Fruit fly (Drosophila melanogaster) whole organism, wandering third instar larva: Measurements from ENCODE around the gene mRpS21.
A peak's percentile ranks its signal among the peaks of the same experiment; 100 is the strongest.

Experiments used
- Abd-B ChIP-seq: fragments of >200 bp; optimal IDR thresholded peaks from 2 replicates; lab custom pipeline; 2017; ENCODE audit warnings: missing biosample characterization, missing genetic modification characterization
- CG9705 ChIP-seq: fragments of 200-800 bp; sonication (Bioruptor generic); optimal IDR thresholded peaks from 2 replicates; lab custom pipeline; 2018; ENCODE audit warnings: missing biosample characterization, mild to moderate bottlenecking, missing genetic modification characterization
- CrebA ChIP-seq: fragments of 200-800 bp; sonication (Bioruptor generic); optimal IDR thresholded peaks from 2 replicates; lab custom pipeline; 2016; ENCODE audit warnings: missing biosample characterization, mild to moderate bottlenecking, missing genetic modification characterization, borderline replicate concordance
- Dfd ChIP-seq: fragments of >200 bp; optimal IDR thresholded peaks from 2 replicates; lab custom pipeline; 2017; ENCODE audit warnings: missing biosample characterization, missing genetic modification characterization
- Dif ChIP-seq: fragments of 200-275, 200-300 bp; sonication (Bioruptor generic); optimal IDR thresholded peaks from 2 replicates; lab custom pipeline; 2018; ENCODE audit warnings: missing biosample characterization, missing genetic modification characterization; ENCODE audit not compliant: partially characterized antibody
- GATAd ChIP-seq: sonication (Bioruptor generic); optimal IDR thresholded peaks from 2 replicates; lab custom pipeline; 2016; ENCODE audit warnings: missing biosample characterization, missing genetic modification characterization
- Hnf4 ChIP-seq: fragments of 200-800 bp; sonication (Bioruptor generic); optimal IDR thresholded peaks from 2 replicates; lab custom pipeline; 2016; ENCODE audit warnings: missing biosample characterization, mild to moderate bottlenecking, missing genetic modification characterization
- Hr78 ChIP-seq: fragments of >200 bp; optimal IDR thresholded peaks from 2 replicates; lab custom pipeline; 2017; ENCODE audit warnings: missing biosample characterization, missing genetic modification characterization
- Hr83 ChIP-seq: fragments of 200-300 bp; sonication (Bioruptor generic); optimal IDR thresholded peaks from 2 replicates; lab custom pipeline; 2016; ENCODE audit warnings: missing biosample characterization, mild to moderate bottlenecking, missing genetic modification characterization, moderate library complexity; ENCODE audit not compliant: poor library complexity, severe bottlenecking
- Jra ChIP-seq: sonication (Bioruptor generic); optimal IDR thresholded peaks from 2 replicates; lab custom pipeline; 2016; ENCODE audit warnings: missing biosample characterization, missing genetic modification characterization
- Mio ChIP-seq: sonication (Bioruptor generic); optimal IDR thresholded peaks from 2 replicates; lab custom pipeline; 2016; ENCODE audit warnings: missing biosample characterization, missing genetic modification characterization
- Myc ChIP-seq: fragments of >200 bp; optimal IDR thresholded peaks from 2 replicates; lab custom pipeline; 2017
- N ChIP-seq: fragments of >200 bp; optimal IDR thresholded peaks from 2 replicates; lab custom pipeline; 2018; ENCODE audit warnings: missing biosample characterization, missing external identifiers, missing genetic modification characterization
- OdsH ChIP-seq: fragments of 200-800 bp; sonication (Bioruptor generic); optimal IDR thresholded peaks from 2 replicates; lab custom pipeline; 2016; ENCODE audit warnings: missing biosample characterization, mild to moderate bottlenecking, missing genetic modification characterization
- Rel ChIP-seq, 2 experiments: fragments of 200-800 bp; sonication (Bioruptor generic) in 1 of 2; optimal IDR thresholded peaks; 2 replicates in 1 of 2; 3 replicates in 1 of 2; lab custom pipeline; 2016 to 2019; ENCODE audit warnings: mild to moderate bottlenecking in 2 of 2, missing biosample characterization in 2 of 2, missing genetic modification characterization in 2 of 2, moderate library complexity in 1 of 2
- Sp1 ChIP-seq: fragments of 200-800 bp; sonication (Bioruptor generic); optimal IDR thresholded peaks from 3 replicates; lab custom pipeline; 2019; ENCODE audit warnings: missing biosample characterization, mild to moderate bottlenecking, missing genetic modification characterization, moderate library complexity
- Vsx2 ChIP-seq: fragments of 200-300, 225-300 bp; sonication (Bioruptor generic); optimal IDR thresholded peaks from 2 replicates; lab custom pipeline; 2018; ENCODE audit warnings: missing biosample characterization, missing genetic modification characterization; ENCODE audit not compliant: partially characterized antibody
- br ChIP-seq: fragments of 200-800 bp; sonication (Bioruptor generic); optimal IDR thresholded peaks from 2 replicates; lab custom pipeline; 2016; ENCODE audit warnings: missing biosample characterization, missing genetic modification characterization
- brk ChIP-seq: fragments of 200-800 bp; sonication (Bioruptor generic); optimal IDR thresholded peaks from 2 replicates; lab custom pipeline; 2016; ENCODE audit warnings: missing biosample characterization, mild to moderate bottlenecking, missing genetic modification characterization
- dl ChIP-seq, 2 experiments: fragments of 175-275, 200-275 bp in 1 of 2; fragments of 200-275 bp in 1 of 2; sonication (Bioruptor generic); optimal IDR thresholded peaks; lab custom pipeline; 2018; ENCODE audit warnings: mild to moderate bottlenecking in 2 of 2, missing biosample characterization in 2 of 2, missing genetic modification characterization in 2 of 2, moderate library complexity in 2 of 2; ENCODE audit not compliant: partially characterized antibody in 2 of 2, insufficient read depth in 1 of 2
- dmrt93B ChIP-seq: fragments of 200-800 bp; sonication (Bioruptor generic); optimal IDR thresholded peaks from 2 replicates; lab custom pipeline; 2018; ENCODE audit warnings: missing biosample characterization, mild to moderate bottlenecking, missing genetic modification characterization
- dsf ChIP-seq: sonication (Bioruptor generic); optimal IDR thresholded peaks from 2 replicates; lab custom pipeline; 2016; ENCODE audit warnings: missing biosample characterization, missing genetic modification characterization, borderline replicate concordance
- ey ChIP-seq: fragments of 200-800 bp; sonication (Bioruptor generic); optimal IDR thresholded peaks from 2 replicates; lab custom pipeline; 2016; ENCODE audit warnings: missing biosample characterization, missing genetic modification characterization
- foxo ChIP-seq, 2 experiments: fragments of 200-800 bp; sonication (Bioruptor generic); optimal IDR thresholded peaks; 2 replicates in 1 of 2; 3 replicates in 1 of 2; lab custom pipeline; 2016 to 2017; ENCODE audit warnings: missing biosample characterization in 2 of 2, missing genetic modification characterization in 2 of 2
- fru ChIP-seq: fragments of 200-800 bp; sonication (Bioruptor generic); optimal IDR thresholded peaks from 3 replicates; lab custom pipeline; 2016; ENCODE audit warnings: missing biosample characterization, mild to moderate bottlenecking, missing genetic modification characterization
- h ChIP-seq: fragments of 200-800 bp; sonication (Bioruptor generic); optimal IDR thresholded peaks from 3 replicates; lab custom pipeline; 2016; ENCODE audit warnings: missing biosample characterization, mild to moderate bottlenecking, missing genetic modification characterization
- jim ChIP-seq: fragments of 175-275, 200-325 bp; sonication (Bioruptor generic); optimal IDR thresholded peaks from 2 replicates; lab custom pipeline; 2016; ENCODE audit warnings: missing biosample characterization, mild to moderate bottlenecking, missing genetic modification characterization
- lola ChIP-seq: fragments of >200 bp; optimal IDR thresholded peaks from 2 replicates; lab custom pipeline; 2017; ENCODE audit warnings: missing biosample characterization, missing genetic modification characterization
- pan ChIP-seq: fragments of >200 bp; optimal IDR thresholded peaks from 2 replicates; lab custom pipeline; 2017
- psq ChIP-seq: fragments of 200-800 bp; sonication (Bioruptor generic); optimal IDR thresholded peaks from 3 replicates; lab custom pipeline; 2017; ENCODE audit warnings: missing biosample characterization, mild to moderate bottlenecking, missing genetic modification characterization, moderate library complexity
- rgr ChIP-seq: fragments of 200-800 bp; sonication (Bioruptor generic); optimal IDR thresholded peaks from 3 replicates; lab custom pipeline; 2016; ENCODE audit warnings: missing biosample characterization, mild to moderate bottlenecking, missing genetic modification characterization
- sv ChIP-seq: fragments of 200-800 bp; sonication (Bioruptor generic); optimal IDR thresholded peaks from 3 replicates; lab custom pipeline; 2016; ENCODE audit warnings: missing biosample characterization, missing genetic modification characterization
- tai ChIP-seq: sonication (Bioruptor generic); optimal IDR thresholded peaks from 2 replicates; lab custom pipeline; 2016; ENCODE audit warnings: missing biosample characterization, missing genetic modification characterization

mRpS21 gene

DNA sequence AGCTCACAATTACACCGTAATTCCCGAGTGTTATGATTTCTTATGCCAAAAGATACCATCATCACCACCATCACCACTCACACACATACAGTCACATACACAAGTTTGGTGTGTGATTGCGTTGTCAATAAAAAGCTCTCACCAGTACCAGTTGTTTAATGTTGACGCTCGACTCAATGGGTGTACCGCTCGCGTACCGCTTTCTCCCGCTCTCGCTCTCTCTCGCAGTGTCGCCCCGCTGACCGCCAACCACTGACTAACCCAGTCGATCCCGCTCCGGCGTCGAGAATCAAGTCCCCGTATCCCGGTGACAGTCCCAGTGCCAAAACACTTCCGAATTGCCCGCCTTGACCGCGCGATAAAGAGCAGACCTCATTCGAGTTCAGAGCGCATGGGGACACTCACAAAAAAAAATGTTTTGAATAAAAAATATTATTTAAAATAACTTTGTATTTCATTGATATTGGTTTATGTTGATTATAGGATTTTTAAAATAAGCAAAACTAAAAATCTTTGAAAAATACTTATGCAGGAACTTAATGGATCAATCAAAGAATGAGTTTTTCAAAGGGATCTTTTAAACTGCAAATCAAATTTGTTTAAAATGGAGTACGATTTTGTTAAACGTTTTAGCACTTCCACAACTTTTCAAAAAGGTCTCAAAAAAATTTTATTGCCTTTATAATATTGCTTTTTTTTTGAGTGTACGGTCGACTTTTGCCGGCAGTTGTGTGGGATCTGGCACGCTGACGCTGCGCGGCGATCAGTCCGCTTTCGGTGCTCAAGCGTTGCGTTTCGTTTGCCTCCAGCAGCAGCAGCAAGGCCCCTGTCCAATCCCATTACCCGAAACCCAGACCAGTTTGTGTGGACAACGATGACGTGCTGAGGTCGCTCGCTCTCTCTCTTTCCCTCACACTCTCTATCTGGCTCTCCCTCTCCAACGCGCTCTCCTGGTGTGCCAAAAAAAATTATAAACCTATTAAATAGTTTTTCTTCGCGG, 17.1 kb downstream of the mRpS21 start, which contains the start of gene Dic1 (continued):
- TF ChIP-seq foxo (GFP tag; optimal IDR thresholded peaks at IDR 0.05; lab: Kevin White, UChicago) (peak in 1 of 2 experiments; percentile 98), pan (no peak), Dfd (GFP tag; lab: Kevin White, UChicago) (peak; percentile 93), rgr (GFP tag; lab: Kevin White, UChicago) (peak; percentile 97), jim (GFP tag; lab: Kevin White, UChicago) (no peak), tai (GFP tag; lab: Kevin White, UChicago) (peak; percentile 93)

DNA sequence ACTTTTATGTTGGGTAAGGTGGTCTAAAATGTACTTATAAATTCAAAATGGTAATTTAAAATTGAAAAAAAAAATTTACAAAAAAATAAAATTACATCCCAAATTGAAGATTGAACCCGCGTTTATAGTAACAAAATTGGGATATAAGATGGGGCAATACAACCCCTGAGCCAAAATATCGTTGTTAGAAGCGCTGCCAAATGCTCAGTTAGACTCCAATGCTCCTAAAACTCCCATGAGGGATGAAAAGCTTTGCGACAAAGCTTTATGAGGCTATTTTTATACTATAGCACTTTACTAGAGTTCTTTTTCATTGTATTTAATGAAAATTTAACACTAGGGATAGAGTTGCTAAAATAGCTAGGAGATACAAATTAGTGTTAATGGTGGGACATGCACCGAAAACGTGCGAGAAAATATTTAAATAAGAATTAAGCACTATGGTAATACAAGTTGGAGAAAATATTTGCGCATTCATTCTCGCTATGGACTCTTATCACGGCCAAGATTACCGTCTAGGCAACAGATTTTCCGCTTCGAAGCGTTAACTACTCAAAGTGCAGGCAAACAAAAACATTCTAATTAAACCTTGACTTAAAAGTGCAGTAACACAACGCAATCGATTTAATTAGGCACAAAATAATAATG, 18.1 kb downstream of the mRpS21 start:
- TF ChIP-seq GATAd (GFP tag; lab: Kevin White, UChicago) (no peak), Myc (lab: Kevin White, UChicago) (no peak)

DNA sequence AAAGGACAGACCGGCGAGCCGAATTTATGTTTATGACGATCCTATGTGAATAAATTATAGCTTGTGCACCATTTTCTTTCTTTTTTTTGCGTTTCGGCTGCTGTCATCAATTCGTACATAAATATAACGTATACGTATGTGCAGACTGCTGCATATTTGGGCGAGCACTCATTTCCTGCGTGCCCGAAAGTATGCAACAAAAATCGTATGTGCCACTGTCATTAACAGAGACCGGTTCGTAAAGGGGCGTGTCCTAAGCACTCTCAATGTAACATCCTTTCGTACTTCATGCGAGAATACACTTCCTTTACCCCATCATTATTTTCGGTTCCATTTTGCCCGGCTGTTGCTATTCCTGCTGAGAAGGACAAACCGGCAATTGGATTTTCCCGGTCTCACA, 21.5 kb downstream of the mRpS21 start:
- TF ChIP-seq N (GFP tag; lab: Kevin White, UChicago) (peak; percentile 48), pan (no peak), br (GFP tag; lab: Kevin White, UChicago) (no peak), dl (GFP tag; optimal IDR thresholded peaks at IDR 0.05; lab: Kevin White, UChicago; ENCODE audit: insufficient read depth in 1 of 2, partially characterized antibody in 2 of 2) (no peak), Dif (GFP tag; lab: Kevin White, UChicago) (peak; percentile 49), Myc (lab: Kevin White, UChicago) (peak; percentile 28), rgr (GFP tag; lab: Kevin White, UChicago) (peak; percentile 1), dmrt93B (no peak), Jra (GFP tag; lab: Kevin White, UChicago) (no peak), brk (GFP tag; lab: Kevin White, UChicago) (no peak)

DNA sequence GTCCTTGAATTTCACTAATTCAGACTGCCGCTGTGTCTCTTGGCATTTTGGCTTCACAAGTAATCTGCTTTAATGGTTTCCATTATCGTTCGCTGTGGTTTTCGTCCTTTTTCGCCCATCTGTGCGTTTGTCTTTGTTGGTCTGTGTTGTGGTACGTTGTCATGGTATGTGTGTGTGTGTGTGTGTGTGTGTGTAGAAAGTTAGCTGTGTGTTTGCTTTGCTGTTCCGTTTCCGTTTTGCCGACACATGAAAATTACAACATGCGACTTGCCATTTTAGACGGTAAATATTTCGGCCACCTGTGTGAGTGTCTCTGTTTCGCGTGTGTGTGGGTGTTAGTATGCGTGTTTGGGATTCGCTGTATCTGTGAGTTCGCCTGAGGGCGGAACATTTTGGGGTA, 24.6 kb downstream of the mRpS21 start:
- TF ChIP-seq Vsx2 (GFP tag; lab: Kevin White, UChicago) (no peak), Dfd (GFP tag; lab: Kevin White, UChicago) (peak; percentile 58)

DNA sequence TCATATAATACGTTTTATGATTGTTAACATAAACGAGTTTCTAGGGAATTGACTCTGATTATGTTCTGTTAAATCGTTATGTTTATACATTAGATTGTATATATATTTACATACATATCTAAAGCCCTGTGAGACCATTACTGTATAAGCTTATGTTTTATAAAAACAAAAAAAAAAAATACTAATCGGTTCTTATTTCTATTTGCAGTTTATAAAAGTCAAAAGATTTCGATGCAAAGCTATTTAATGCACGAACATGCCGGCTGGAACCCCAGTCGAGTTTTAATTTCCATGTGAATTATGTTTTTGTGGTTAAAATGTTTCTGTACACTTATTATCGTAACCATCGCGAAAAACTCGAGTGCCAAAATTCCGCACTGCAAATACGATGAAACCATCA, 28.2 kb downstream of the mRpS21 start, which contains the start of gene mthl12:
Gene mthl12 (plus strand): TSS at position 301 of the 400 bp plus-strand sequence.
- TF ChIP-seq Jra (GFP tag; lab: Kevin White, UChicago) (no peak), tai (GFP tag; lab: Kevin White, UChicago) (no peak), Hr78 (GFP tag; lab: Kevin White, UChicago) (no peak), jim (GFP tag; lab: Kevin White, UChicago) (no peak), foxo (GFP tag; optimal IDR thresholded peaks at IDR 0.05; lab: Kevin White, UChicago) (no peak), fru (no peak)

DNA sequence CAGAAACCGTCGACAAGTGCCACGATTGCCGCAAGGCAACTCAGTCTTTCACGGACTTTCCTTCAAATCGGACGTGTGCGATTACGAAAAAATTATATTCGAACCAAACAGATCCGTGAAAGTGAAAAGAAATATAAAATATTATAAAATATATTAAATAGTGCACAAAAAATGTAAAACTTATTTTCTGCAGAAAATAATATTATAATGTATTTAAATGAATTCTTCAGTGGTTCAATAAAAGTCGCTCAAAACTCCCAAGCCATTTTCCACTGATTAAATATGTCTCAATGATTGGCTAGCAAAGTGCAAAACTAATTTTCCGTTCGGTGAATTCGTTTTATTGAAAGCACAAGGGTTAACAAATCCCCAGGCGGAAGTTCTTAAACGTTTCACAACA, 43.6 kb downstream of the mRpS21 start, which contains the start of gene PK2-R1:
Gene PK2-R1 (plus strand): TSS at position 301 of the 400 bp plus-strand sequence.
- no peak for TF ChIP-seq brk (GFP tag; lab: Kevin White, UChicago)
- TF ChIP-seq Abd-B (GFP tag; lab: Kevin White, UChicago) = no peak
- no peak for TF ChIP-seq dl (GFP tag; optimal IDR thresholded peaks at IDR 0.05; lab: Kevin White, UChicago; ENCODE audit: insufficient read depth in 1 of 2, partially characterized antibody in 2 of 2)
- TF ChIP-seq psq (GFP tag; lab: Kevin White, UChicago) = no peak
- no peak for TF ChIP-seq GATAd (GFP tag; lab: Kevin White, UChicago)
- TF ChIP-seq Mio = no peak
- no peak for TF ChIP-seq CG9705 (GFP tag; lab: Kevin White, UChicago)

DNA sequence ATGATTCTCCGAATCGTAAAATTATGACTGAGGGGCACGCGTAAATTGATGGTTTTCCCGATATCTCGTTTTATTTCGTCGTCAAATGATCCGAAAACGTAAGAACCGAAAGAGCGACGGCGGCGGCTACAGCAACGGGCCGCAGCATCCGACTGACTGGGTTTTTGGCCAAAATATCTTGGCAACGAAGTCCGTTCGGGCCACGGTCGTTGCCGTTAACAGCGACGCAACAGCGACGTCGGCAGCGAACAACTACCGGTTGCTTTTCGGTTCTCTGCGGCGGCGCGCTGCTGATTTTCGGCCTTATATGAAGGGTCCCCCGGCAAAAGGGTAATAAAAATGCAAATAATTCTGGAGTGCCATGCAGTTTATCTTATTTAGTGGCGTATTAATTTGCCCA, 47.6 kb downstream of the mRpS21 start, which contains the start of gene PK2-R2:
Gene PK2-R2 (minus strand): TSS at position 160 of the 400 bp plus-strand sequence.
- TF ChIP-seq Sp1 (GFP tag; lab: Kevin White, UChicago) (no peak), dsf (GFP tag; lab: Kevin White, UChicago) (no peak), Hnf4 (no peak), brk (GFP tag; lab: Kevin White, UChicago) (no peak), Abd-B (GFP tag; lab: Kevin White, UChicago) (no peak), Rel (GFP tag; optimal IDR thresholded peaks at IDR 0.05; lab: Kevin White, UChicago) (no peak), Rel (tag; optimal IDR thresholded peaks at IDR 0.05; lab: Kevin White, UChicago) (no peak), ey (no peak), Hr83 (no peak), h (GFP tag; lab: Kevin White, UChicago) (no peak), OdsH (GFP tag; lab: Kevin White, UChicago) (no peak), lola (no peak), sv (GFP tag; lab: Kevin White, UChicago) (no peak), CrebA (GFP tag; lab: Kevin White, UChicago) (no peak), pan (no peak), dmrt93B (no peak), CG9705 (GFP tag; lab: Kevin White, UChicago) (no peak)
